Worm (Caenorhabditis elegans) whole organism, L3 larva: ENCODE data around the gene phf-30.

Source experiments
- ZK546.5 ChIP-seq: sonication (generic microtip); optimal IDR thresholded peaks from 2 replicates; lab custom pipeline; 2017; ENCODE audit warnings: missing biosample characterization, missing genetic modification characterization
- aly-2 ChIP-seq: fragments of 150-350 bp; optimal IDR thresholded peaks from 2 replicates; lab custom pipeline; 2014; ENCODE audit warnings: missing biosample characterization, missing genetic modification characterization
- ama-1 ChIP-seq: fragments of 150-350 bp; optimal IDR thresholded peaks from 2 replicates; lab custom pipeline; 2018
- ceh-16 ChIP-seq: sonication (generic microtip); optimal IDR thresholded peaks from 2 replicates; lab custom pipeline; 2017; ENCODE audit warnings: missing biosample characterization, missing genetic modification characterization
- ceh-28 ChIP-seq: fragments of 150-350 bp; optimal IDR thresholded peaks from 2 replicates; lab custom pipeline; 2014; ENCODE audit warnings: missing biosample characterization, missing genetic modification reagents, missing genetic modification characterization
- ceh-82 ChIP-seq: fragments of 150-350 bp; optimal IDR thresholded peaks from 2 replicates; lab custom pipeline; 2014; ENCODE audit warnings: missing biosample characterization, missing genetic modification characterization
- ceh-9 ChIP-seq: sonication (generic microtip); optimal IDR thresholded peaks from 2 replicates; lab custom pipeline; 2018; ENCODE audit warnings: missing biosample characterization, missing genetic modification characterization
- daf-12 ChIP-seq: fragments of 150-350 bp; optimal IDR thresholded peaks from 2 replicates; lab custom pipeline; 2014; ENCODE audit warnings: missing biosample characterization, missing genetic modification reagents, missing genetic modification characterization
- egl-27 ChIP-seq: sonication (generic microtip); optimal IDR thresholded peaks from 4 replicates; lab custom pipeline; 2017; ENCODE audit warnings: missing biosample characterization, missing genetic modification reagents, missing genetic modification characterization
- egl-5 ChIP-seq: fragments of 150-350 bp; optimal IDR thresholded peaks from 2 replicates; lab custom pipeline; 2017; ENCODE audit warnings: missing biosample characterization, missing genetic modification reagents, missing genetic modification characterization, inconsistent platforms
- elt-1 ChIP-seq: fragments of 150-350 bp; optimal IDR thresholded peaks from 2 replicates; lab custom pipeline; 2014; ENCODE audit warnings: missing biosample characterization, missing genetic modification characterization
- elt-2 ChIP-seq: sonication (generic microtip); optimal IDR thresholded peaks from 2 replicates; lab custom pipeline; 2016; ENCODE audit warnings: missing genetic modification reagents, mild to moderate bottlenecking, missing genetic modification characterization, missing compliant biosample characterization
- elt-3 ChIP-seq, 3 experiments: fragments of 150-350 bp in 1 of 3; sonication (generic microtip) in 2 of 3; optimal IDR thresholded peaks; 2 replicates in 2 of 3; 4 replicates in 1 of 3; lab custom pipeline; 2014 to 2017; ENCODE audit warnings: missing biosample characterization in 3 of 3, missing genetic modification characterization in 3 of 3
- eor-1 ChIP-seq, 2 experiments: fragments of 150-350 bp; optimal IDR thresholded peaks; 2 replicates each; lab custom pipeline; 2014 to 2018; ENCODE audit warnings: missing biosample characterization in 2 of 2, missing genetic modification characterization in 2 of 2
- fkh-2 ChIP-seq: fragments of 150-350 bp; optimal IDR thresholded peaks from 2 replicates; lab custom pipeline; 2014; ENCODE audit warnings: missing biosample characterization, missing genetic modification reagents, missing genetic modification characterization
- hmg-11 ChIP-seq: sonication (generic microtip); optimal IDR thresholded peaks from 2 replicates; lab custom pipeline; 2016; ENCODE audit warnings: missing genetic modification characterization, missing compliant biosample characterization
- jun-1 ChIP-seq: fragments of 150-350 bp; optimal IDR thresholded peaks from 2 replicates; lab custom pipeline; 2014; ENCODE audit warnings: missing biosample characterization, missing genetic modification reagents, missing genetic modification characterization
- lin-39 ChIP-seq: fragments of 150-350 bp; optimal IDR thresholded peaks from 2 replicates; lab custom pipeline; 2018; ENCODE audit warnings: missing biosample characterization, missing genetic modification reagents, missing genetic modification characterization
- mdl-1 ChIP-seq: fragments of 150-350 bp; optimal IDR thresholded peaks from 2 replicates; lab custom pipeline; 2014; ENCODE audit warnings: missing biosample characterization, missing genetic modification characterization
- nfya-1 ChIP-seq: sonication (generic microtip); optimal IDR thresholded peaks from 2 replicates; lab custom pipeline; 2017; ENCODE audit warnings: missing genetic modification characterization, mild to moderate bottlenecking, missing compliant biosample characterization, antibody characterized with exemption, moderate library complexity; ENCODE audit not compliant: insufficient read depth
- nhr-11 ChIP-seq: fragments of 150-350 bp; optimal IDR thresholded peaks from 2 replicates; lab custom pipeline; 2014; ENCODE audit warnings: missing biosample characterization, missing genetic modification characterization
- nhr-12 ChIP-seq: fragments of 150-350 bp; optimal IDR thresholded peaks from 2 replicates; lab custom pipeline; 2014; ENCODE audit warnings: missing biosample characterization, missing genetic modification characterization
- nhr-23 ChIP-seq: fragments of 150-350 bp; optimal IDR thresholded peaks from 2 replicates; lab custom pipeline; 2014; ENCODE audit warnings: missing biosample characterization, missing genetic modification reagents, missing genetic modification characterization
- nhr-237 ChIP-seq: fragments of 150-350 bp; optimal IDR thresholded peaks from 2 replicates; lab custom pipeline; 2014; ENCODE audit warnings: missing biosample characterization, missing genetic modification characterization
- nhr-25 ChIP-seq: sonication (generic microtip); optimal IDR thresholded peaks from 2 replicates; lab custom pipeline; 2017; ENCODE audit warnings: missing biosample characterization, missing genetic modification characterization
- nhr-43 ChIP-seq: sonication (generic microtip); optimal IDR thresholded peaks from 2 replicates; lab custom pipeline; 2016; ENCODE audit warnings: mild to moderate bottlenecking, missing genetic modification characterization, missing compliant biosample characterization; ENCODE audit not compliant: poor library complexity, severe bottlenecking
- nhr-67 ChIP-seq: fragments of 150-350 bp; optimal IDR thresholded peaks from 2 replicates; lab custom pipeline; 2014; ENCODE audit warnings: missing biosample characterization, missing genetic modification characterization
- nhr-76 ChIP-seq: fragments of 150-350 bp; sonication (generic microtip); optimal IDR thresholded peaks from 5 replicates; lab custom pipeline; 2014; ENCODE audit warnings: missing biosample characterization, missing genetic modification characterization
- nhr-77 ChIP-seq: fragments of 150-350 bp; optimal IDR thresholded peaks from 2 replicates; lab custom pipeline; 2014; ENCODE audit warnings: missing biosample characterization, missing genetic modification characterization
- pha-4 ChIP-seq: fragments of 150-350 bp; optimal IDR thresholded peaks from 2 replicates; lab custom pipeline; 2014; ENCODE audit warnings: missing biosample characterization, missing genetic modification reagents, missing genetic modification characterization
- pqm-1 ChIP-seq: fragments of 150-350 bp; optimal IDR thresholded peaks from 2 replicates; lab custom pipeline; 2017; ENCODE audit warnings: missing biosample characterization, missing genetic modification characterization, inconsistent platforms
- sea-2 ChIP-seq: fragments of 150-350 bp; sonication (generic microtip); optimal IDR thresholded peaks from 4 replicates; lab custom pipeline; 2014; ENCODE audit warnings: missing biosample characterization, missing genetic modification reagents, missing genetic modification characterization
- snpc-4 ChIP-seq: fragments of 150-350 bp; optimal IDR thresholded peaks from 2 replicates; lab custom pipeline; 2014; ENCODE audit warnings: missing biosample characterization, missing genetic modification characterization
- tbx-2 ChIP-seq: sonication (generic microtip); optimal IDR thresholded peaks from 2 replicates; lab custom pipeline; 2016; ENCODE audit warnings: mild to moderate bottlenecking, missing genetic modification characterization, missing compliant biosample characterization
- unc-39 ChIP-seq: sonication (generic microtip); optimal IDR thresholded peaks from 4 replicates; lab custom pipeline; 2017; ENCODE audit warnings: missing biosample characterization, missing genetic modification characterization
- zag-1 ChIP-seq: fragments of 150-350 bp; optimal IDR thresholded peaks from 2 replicates; lab custom pipeline; 2014; ENCODE audit warnings: missing biosample characterization, missing genetic modification characterization
- ztf-11 ChIP-seq: fragments of 150-350 bp; optimal IDR thresholded peaks from 2 replicates; lab custom pipeline; 2014; ENCODE audit warnings: missing biosample characterization, missing genetic modification characterization
- ztf-4 ChIP-seq: fragments of 150-350 bp; optimal IDR thresholded peaks from 2 replicates; lab custom pipeline; 2014; ENCODE audit warnings: missing biosample characterization, missing genetic modification characterization

Gene phf-30

DNA sequence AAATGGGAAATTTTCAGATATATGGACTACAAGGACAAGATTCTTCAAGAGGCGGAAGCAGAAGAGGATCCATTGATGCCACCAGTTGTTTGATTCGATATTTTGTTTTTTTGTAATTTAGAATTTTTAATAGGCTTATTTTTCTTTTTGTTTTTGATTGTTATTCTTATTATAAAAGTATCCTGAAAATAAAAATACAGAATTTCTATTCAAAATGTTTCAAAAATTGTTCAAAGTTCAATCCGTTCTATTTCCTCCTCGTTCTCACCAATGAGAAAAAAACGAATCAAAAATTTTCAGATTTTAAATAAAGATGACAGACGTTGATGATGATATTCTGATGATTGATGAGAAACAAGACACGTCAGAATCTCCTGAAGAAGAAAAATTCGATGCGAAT lies at the start of gene phf-30:
Gene phf-30, plus strand, starts transcription at position 301 of the 400 bp plus-strand sequence.
- TF ChIP-seq hmg-11 (tag; lab: Kevin White, UChicago) (no peak), eor-1 (tag; optimal IDR thresholded peaks at IDR 0.05; lab: Kevin White, UChicago) (no peak), elt-3 (tag; optimal IDR thresholded peaks at IDR 0.05; lab: Kevin White, UChicago) (no peak), fkh-2 (tag; lab: Kevin White, UChicago) (no peak), unc-39 (tag; lab: Kevin White, UChicago) (no peak), egl-27 (no peak), nhr-12 (tag; lab: Kevin White, UChicago) (no peak), jun-1 (tag; lab: Kevin White, UChicago) (no peak), ztf-11 (tag; lab: Kevin White, UChicago) (no peak), tbx-2 (no peak), nfya-1 (tag; lab: Kevin White, UChicago) (no peak)

DNA sequence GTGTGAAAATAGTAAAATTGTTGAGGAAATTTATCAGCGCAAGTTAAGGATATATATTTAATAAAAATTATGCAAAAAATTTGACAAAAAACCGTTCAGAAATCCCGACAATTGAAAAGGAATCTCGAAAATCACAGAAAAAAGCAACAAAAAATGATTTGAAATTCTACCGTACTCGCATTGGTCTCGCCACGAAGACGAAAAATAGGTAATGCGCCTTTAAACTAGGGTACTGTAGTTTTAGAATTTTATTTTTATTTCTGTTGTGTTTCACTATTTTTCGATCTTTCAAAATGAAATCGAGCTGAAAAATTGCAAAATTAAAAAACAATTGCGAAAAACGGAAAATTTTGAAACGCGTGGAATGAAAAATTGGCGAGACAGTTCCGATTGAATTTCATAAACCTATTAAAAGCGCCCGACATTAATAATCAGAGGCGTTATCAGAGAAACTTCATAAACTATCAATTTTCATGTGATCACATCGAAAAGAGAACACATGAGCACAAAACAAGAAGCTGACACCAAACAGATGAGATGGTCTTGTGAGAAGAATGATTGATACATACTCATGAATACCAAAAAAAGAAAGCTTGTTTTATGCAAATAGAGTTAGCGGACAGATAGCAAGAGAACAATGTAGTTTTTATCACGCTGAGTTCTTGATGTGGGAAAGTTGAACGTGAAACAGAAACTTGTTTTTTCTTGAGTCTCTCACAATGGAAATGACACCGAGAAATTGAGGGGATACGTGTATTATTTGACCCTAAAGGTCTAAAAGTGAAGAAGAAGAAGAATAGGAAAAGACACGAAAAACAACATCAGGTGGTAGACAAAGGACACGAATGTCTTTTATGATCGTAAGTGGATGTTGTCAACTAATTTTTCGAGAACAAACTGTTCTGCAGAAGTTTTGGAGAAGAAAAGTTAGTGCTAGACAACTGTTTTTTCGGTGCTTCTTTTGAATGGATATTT lies 43.7 kb upstream of the phf-30 start:
- TF ChIP-seq nhr-25 (tag; lab: Kevin White, UChicago) (peak; percentile 14), pha-4 (peak; percentile 73), nhr-237 (tag; lab: Kevin White, UChicago) (no peak), elt-2 (tag; lab: Kevin White, UChicago) (peak; percentile 92), daf-12 (tag; lab: Kevin White, UChicago) (no peak), eor-1 (tag; optimal IDR thresholded peaks at IDR 0.05; lab: Kevin White, UChicago) (no peak), pqm-1 (peak; percentile 88), elt-3 (tag; optimal IDR thresholded peaks at IDR 0.05; lab: Kevin White, UChicago) (no peak), lin-39 (tag; lab: Kevin White, UChicago) (no peak), ztf-4 (peak; percentile 23), jun-1 (tag; lab: Kevin White, UChicago) (peak; percentile 9), zag-1 (tag; lab: Kevin White, UChicago) (no peak), tbx-2 (no peak), nhr-43 (tag; lab: Kevin White, UChicago) (no peak), ama-1 (lab: Kevin White, UChicago) (peak; percentile 16), nhr-11 (tag; lab: Kevin White, UChicago) (no peak), ztf-11 (tag; lab: Kevin White, UChicago) (no peak)

DNA sequence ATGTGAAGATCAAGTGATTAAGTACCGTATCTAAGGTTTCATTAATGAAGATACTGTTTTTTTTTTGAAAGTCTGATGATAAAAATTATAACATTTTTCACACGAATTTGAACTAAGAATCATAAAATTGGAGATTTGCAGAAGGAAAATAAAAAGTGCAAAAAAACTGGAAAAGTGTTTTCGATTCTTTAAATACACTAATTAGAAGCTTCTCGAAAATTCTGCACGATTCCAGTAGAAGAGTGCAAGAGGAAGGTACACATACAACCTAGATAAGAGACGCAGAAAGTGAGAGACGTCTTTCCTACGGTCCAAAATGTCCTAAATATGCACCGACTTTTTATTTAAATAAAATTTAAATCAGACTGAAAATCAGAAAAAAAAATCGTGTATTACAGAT lies 42.6 kb upstream of the phf-30 start:
- no peak for TF ChIP-seq pqm-1
- peak; percentile 37 for TF ChIP-seq nfya-1 (tag; lab: Kevin White, UChicago)
- TF ChIP-seq pha-4: peak; percentile 14
- no peak for TF ChIP-seq lin-39 (tag; lab: Kevin White, UChicago)
- no peak for TF ChIP-seq snpc-4 (tag; lab: Kevin White, UChicago)

DNA sequence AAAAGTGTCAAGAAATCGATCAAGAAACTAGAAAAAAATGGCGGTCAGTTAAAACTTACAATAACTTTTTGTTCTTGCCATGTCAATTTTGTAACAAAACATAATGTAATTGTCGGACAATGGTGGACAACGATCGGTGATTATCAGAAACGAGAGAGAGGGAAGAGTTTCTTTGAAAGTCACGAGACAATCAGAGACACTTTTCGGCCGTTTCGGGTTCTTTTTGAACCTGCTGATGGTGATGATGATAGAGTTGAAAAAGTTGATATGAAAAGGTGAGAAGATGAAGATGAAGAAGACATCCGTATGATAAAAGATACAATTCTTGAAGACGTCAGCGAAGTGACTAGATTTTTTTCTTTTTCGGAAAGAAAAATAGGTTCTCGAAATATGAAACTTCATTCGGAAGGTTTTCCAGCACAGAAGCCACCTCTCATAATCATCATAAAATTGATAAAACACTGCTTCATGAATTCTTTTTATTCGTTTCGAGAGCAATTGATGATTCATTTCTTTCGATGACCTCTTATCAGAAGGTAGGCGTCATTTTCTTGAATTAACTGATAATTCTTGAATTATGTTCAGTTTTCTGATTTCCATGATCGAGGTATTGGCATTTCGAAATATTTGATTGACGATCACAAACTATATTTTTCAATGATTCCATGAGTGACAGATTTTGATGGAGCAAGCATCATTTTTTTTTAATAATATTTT lies 41.9 kb upstream of the phf-30 start:
- TF ChIP-seq egl-5: no peak
- TF ChIP-seq ceh-16 (tag; lab: Kevin White, UChicago): no peak
- TF ChIP-seq nhr-67 (tag; lab: Kevin White, UChicago): no peak
- TF ChIP-seq ztf-4: no peak
- TF ChIP-seq sea-2 (GFP tag; lab: Kevin White, UChicago): no peak
- TF ChIP-seq nhr-23 (tag; lab: Kevin White, UChicago): peak; percentile 37
- no peak for TF ChIP-seq ceh-9 (tag; lab: Kevin White, UChicago)
- peak; percentile 3 for TF ChIP-seq nhr-25 (tag; lab: Kevin White, UChicago)
- no peak for TF ChIP-seq nhr-77
- no peak for TF ChIP-seq zag-1 (tag; lab: Kevin White, UChicago)
- TF ChIP-seq snpc-4 (tag; lab: Kevin White, UChicago): no peak
- peak; percentile 75 for TF ChIP-seq elt-2 (tag; lab: Kevin White, UChicago)
- TF ChIP-seq mdl-1 (tag; lab: Kevin White, UChicago): no peak
- TF ChIP-seq eor-1 (tag; optimal IDR thresholded peaks at IDR 0.05; lab: Kevin White, UChicago): no peak
- TF ChIP-seq nhr-237 (tag; lab: Kevin White, UChicago): no peak
- TF ChIP-seq tbx-2: no peak
- TF ChIP-seq nhr-43 (tag; lab: Kevin White, UChicago): peak; percentile 55
- no peak for TF ChIP-seq nfya-1 (tag; lab: Kevin White, UChicago)
- no peak for TF ChIP-seq elt-3 (tag; optimal IDR thresholded peaks at IDR 0.05; lab: Kevin White, UChicago)
- no peak for TF ChIP-seq egl-27
- peak; percentile 23 for TF ChIP-seq pqm-1
- no peak for TF ChIP-seq nhr-76 (tag; lab: Kevin White, UChicago)
- no peak for TF ChIP-seq ceh-82 (tag; lab: Kevin White, UChicago)
- no peak for TF ChIP-seq ztf-11 (tag; lab: Kevin White, UChicago)
- TF ChIP-seq pha-4: no peak
- peak; percentile 7 for TF ChIP-seq jun-1 (tag; lab: Kevin White, UChicago)
- no peak for TF ChIP-seq ceh-28 (tag; lab: Kevin White, UChicago)
- no peak for TF ChIP-seq ZK546.5
- TF ChIP-seq elt-1 (tag; lab: Kevin White, UChicago): no peak
- TF ChIP-seq daf-12 (tag; lab: Kevin White, UChicago): no peak
- TF ChIP-seq aly-2 (tag; lab: Kevin White, UChicago): no peak
- no peak for TF ChIP-seq nhr-11 (tag; lab: Kevin White, UChicago)
- TF ChIP-seq unc-39 (tag; lab: Kevin White, UChicago): no peak
- TF ChIP-seq, all 47 proteins: peak for 6
